Worm (Caenorhabditis elegans) whole organism, late embryonic: Measurements from ENCODE around the gene srv-2.
A peak's percentile ranks its signal among the peaks of the same experiment; 100 is the strongest.

Experiments
- C08G9.2 ChIP-seq: sonication (generic microtip); optimal IDR thresholded peaks from 2 replicates; lab custom pipeline; 2016; ENCODE audit warnings: mild to moderate bottlenecking, missing genetic modification characterization, moderate library complexity, missing compliant biosample characterization
- C38D4.7 ChIP-seq: fragments of 200-800 bp; sonication (Bioruptor generic); optimal IDR thresholded peaks from 2 replicates; lab custom pipeline; 2018; ENCODE audit warnings: mild to moderate bottlenecking, missing genetic modification characterization, moderate library complexity, missing compliant biosample characterization
- K09A11.1 ChIP-seq: sonication (generic microtip); optimal IDR thresholded peaks from 2 replicates; lab custom pipeline; 2017; ENCODE audit warnings: antibody characterized with exemption, mild to moderate bottlenecking, missing genetic modification characterization, missing compliant biosample characterization; ENCODE audit not compliant: insufficient read depth
- Y22D7AL.16 ChIP-seq: sonication (generic microtip); optimal IDR thresholded peaks from 2 replicates; lab custom pipeline; 2016; ENCODE audit warnings: missing genetic modification characterization, missing compliant biosample characterization
- ahr-1 ChIP-seq: sonication (generic microtip); optimal IDR thresholded peaks from 2 replicates; lab custom pipeline; 2016; ENCODE audit warnings: missing genetic modification characterization, missing compliant biosample characterization
- ceh-19 ChIP-seq: fragments of 200-800 bp; sonication (Bioruptor generic); optimal IDR thresholded peaks from 2 replicates; lab custom pipeline; 2018; ENCODE audit warnings: mild to moderate bottlenecking, missing genetic modification characterization, missing compliant biosample characterization
- ceh-2 ChIP-seq: sonication (generic microtip); optimal IDR thresholded peaks from 2 replicates; lab custom pipeline; 2016; ENCODE audit warnings: missing genotype, missing genetic modification characterization, missing compliant biosample characterization
- ceh-22 ChIP-seq: sonication (generic microtip); optimal IDR thresholded peaks from 2 replicates; lab custom pipeline; 2017; ENCODE audit warnings: missing biosample characterization, missing genetic modification characterization
- ceh-45 ChIP-seq: fragments of 200-800 bp; sonication (Bioruptor generic); IDR thresholded peaks from 2 replicates; pipeline ENCODE4 v1.3.6; 2022; ENCODE audit warnings: missing genetic modification reagents, missing genetic modification characterization, missing compliant biosample characterization
- ceh-48 ChIP-seq: sonication (generic microtip); optimal IDR thresholded peaks from 2 replicates; lab custom pipeline; 2016; ENCODE audit warnings: missing genetic modification characterization, inconsistent platforms, missing compliant biosample characterization
- che-1 ChIP-seq: sonication (generic microtip); optimal IDR thresholded peaks from 2 replicates; lab custom pipeline; 2016; ENCODE audit warnings: mild to moderate bottlenecking, missing genetic modification characterization, missing compliant biosample characterization
- dve-1 ChIP-seq: sonication (generic microtip); optimal IDR thresholded peaks from 2 replicates; lab custom pipeline; 2017; ENCODE audit warnings: antibody characterized with exemption, mild to moderate bottlenecking, missing genetic modification characterization, missing compliant biosample characterization
- ets-4 ChIP-seq: sonication (generic microtip); optimal IDR thresholded peaks from 2 replicates; lab custom pipeline; 2016; ENCODE audit warnings: missing genetic modification characterization, missing compliant biosample characterization
- eyg-1 ChIP-seq: sonication (generic microtip); optimal IDR thresholded peaks from 2 replicates; lab custom pipeline; 2016; ENCODE audit warnings: missing genotype, missing genetic modification characterization, missing compliant biosample characterization
- fax-1 ChIP-seq: sonication (generic microtip); optimal IDR thresholded peaks from 2 replicates; lab custom pipeline; 2016; ENCODE audit warnings: missing genotype, missing genetic modification characterization, missing compliant biosample characterization
- fkh-10 ChIP-seq: fragments of 150-350 bp; optimal IDR thresholded peaks from 2 replicates; lab custom pipeline; 2014; ENCODE audit warnings: missing biosample characterization, missing genetic modification reagents, missing genetic modification characterization
- hlh-13 ChIP-seq: fragments of 200-800 bp; sonication (Bioruptor generic); optimal IDR thresholded peaks from 2 replicates; lab custom pipeline; 2018; ENCODE audit warnings: mild to moderate bottlenecking, missing genetic modification characterization, missing compliant biosample characterization
- hlh-15 ChIP-seq: sonication (generic microtip); optimal IDR thresholded peaks from 2 replicates; lab custom pipeline; 2016; ENCODE audit warnings: missing genetic modification characterization, missing compliant biosample characterization
- hlh-6 ChIP-seq: sonication (generic microtip); optimal IDR thresholded peaks from 2 replicates; lab custom pipeline; 2016; ENCODE audit warnings: missing genotype, missing genetic modification characterization, missing compliant biosample characterization
- lim-6 ChIP-seq: sonication (generic microtip); optimal IDR thresholded peaks from 2 replicates; lab custom pipeline; 2016; ENCODE audit warnings: missing genetic modification characterization, missing compliant biosample characterization
- madf-2 ChIP-seq: sonication (generic microtip); optimal IDR thresholded peaks from 2 replicates; lab custom pipeline; 2017; ENCODE audit warnings: missing genetic modification characterization, missing compliant biosample characterization
- mec-3 ChIP-seq: sonication (generic microtip); optimal IDR thresholded peaks from 2 replicates; lab custom pipeline; 2016; ENCODE audit warnings: borderline replicate concordance, missing genetic modification characterization, missing compliant biosample characterization
- nhr-11 ChIP-seq: fragments of 150-350 bp; optimal IDR thresholded peaks from 2 replicates; lab custom pipeline; 2014; ENCODE audit warnings: missing biosample characterization, missing genetic modification characterization
- nhr-232 ChIP-seq: sonication (generic microtip); optimal IDR thresholded peaks from 2 replicates; lab custom pipeline; 2016; ENCODE audit warnings: missing genetic modification characterization, missing compliant biosample characterization
- npax-4 ChIP-seq: sonication (generic microtip); optimal IDR thresholded peaks from 2 replicates; lab custom pipeline; 2016; ENCODE audit warnings: missing genetic modification characterization, missing compliant biosample characterization
- pag-3 ChIP-seq: sonication (generic microtip); optimal IDR thresholded peaks from 2 replicates; lab custom pipeline; 2016; ENCODE audit warnings: missing compliant biosample characterization, missing genetic modification characterization, borderline replicate concordance
- pat-9 ChIP-seq: fragments of 200-800 bp; sonication (Bioruptor generic); optimal IDR thresholded peaks from 2 replicates; lab custom pipeline; 2018; ENCODE audit warnings: mild to moderate bottlenecking, missing genetic modification characterization, moderate library complexity, missing compliant biosample characterization
- pha-2 ChIP-seq: sonication (generic microtip); optimal IDR thresholded peaks from 2 replicates; lab custom pipeline; 2017; ENCODE audit warnings: mild to moderate bottlenecking, missing genetic modification characterization, missing compliant biosample characterization
- pha-4 ChIP-seq: fragments of 150-350 bp; optimal IDR thresholded peaks from 2 replicates; lab custom pipeline; 2018; ENCODE audit warnings: missing biosample characterization, missing genetic modification reagents, missing genetic modification characterization
- pros-1 ChIP-seq: fragments of 150-350 bp; optimal IDR thresholded peaks from 2 replicates; lab custom pipeline; 2014; ENCODE audit warnings: missing biosample characterization, missing genetic modification reagents, missing genetic modification characterization
- rnt-1 ChIP-seq: sonication (generic microtip); optimal IDR thresholded peaks from 2 replicates; lab custom pipeline; 2016; ENCODE audit warnings: missing genetic modification characterization, missing compliant biosample characterization
- sdc-2 ChIP-seq: sonication (generic microtip); optimal IDR thresholded peaks from 2 replicates; lab custom pipeline; 2016; ENCODE audit warnings: missing genotype, missing genetic modification characterization, missing compliant biosample characterization
- sox-4 ChIP-seq: sonication (generic microtip); optimal IDR thresholded peaks from 2 replicates; lab custom pipeline; 2017; ENCODE audit warnings: mild to moderate bottlenecking, missing genetic modification characterization, inconsistent platforms, missing compliant biosample characterization
- tbx-2 ChIP-seq: sonication (generic microtip); optimal IDR thresholded peaks from 2 replicates; lab custom pipeline; 2016; ENCODE audit warnings: missing genetic modification characterization, missing compliant biosample characterization
- unc-3 ChIP-seq, 2 experiments: fragments of 200-800 bp in 1 of 2; sonication (Bioruptor generic) in 1 of 2; sonication (generic microtip) in 1 of 2; conservative IDR thresholded peaks in 1 of 2; optimal IDR thresholded peaks in 1 of 2; 2 replicates each; pipeline versions ENCODE4 v1.3.6 to Lab custom; 2016 to 2022; ENCODE audit warnings: missing compliant biosample characterization in 2 of 2, missing genetic modification characterization in 2 of 2, missing genetic modification reagents in 1 of 2
- unc-42 ChIP-seq: sonication (generic microtip); optimal IDR thresholded peaks from 2 replicates; lab custom pipeline; 2016; ENCODE audit warnings: missing genotype, missing genetic modification characterization, missing compliant biosample characterization
- unc-86 ChIP-seq: sonication (generic microtip); optimal IDR thresholded peaks from 2 replicates; lab custom pipeline; 2016; ENCODE audit warnings: missing genetic modification characterization, missing compliant biosample characterization
- ztf-16 ChIP-seq: sonication (generic microtip); optimal IDR thresholded peaks from 2 replicates; lab custom pipeline; 2017; ENCODE audit warnings: missing genetic modification characterization, missing compliant biosample characterization

srv-2 gene

DNA sequence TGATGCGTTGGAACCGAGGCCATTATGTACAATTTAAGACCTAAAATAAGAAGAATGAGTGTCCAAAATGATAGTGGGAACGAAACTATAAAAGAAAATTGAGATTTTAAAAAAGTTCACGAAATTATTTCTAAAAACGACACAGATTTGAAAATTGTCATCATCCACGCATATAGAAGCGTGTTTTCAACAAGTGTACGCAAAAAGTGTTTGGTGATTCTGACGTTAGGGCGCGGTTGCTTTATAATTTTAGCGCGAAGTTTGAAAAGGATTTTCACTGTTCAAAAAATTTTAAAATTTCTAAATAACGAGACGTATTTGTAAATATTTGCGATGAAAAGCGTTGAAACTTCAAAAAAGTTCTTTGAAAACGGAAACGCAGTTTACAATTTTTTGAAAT, 38.7 kb downstream of the srv-2 start, which contains the start of gene cdc-48.1 (continued):
- TF ChIP-seq unc-86 (tag; lab: Kevin White, UChicago) (peak; percentile 97), sox-4 (tag; lab: Kevin White, UChicago) (peak; percentile 68), unc-42 (tag; lab: Kevin White, UChicago) (peak; percentile 100), tbx-2 (tag; lab: Kevin White, UChicago) (peak; percentile 99), pha-2 (tag; lab: Kevin White, UChicago) (peak; percentile 82), ahr-1 (tag; lab: Kevin White, UChicago) (peak; percentile 61), nhr-232 (tag; lab: Kevin White, UChicago) (no peak), lim-6 (tag; lab: Kevin White, UChicago) (peak; percentile 89), madf-2 (tag; lab: Kevin White, UChicago) (peak; percentile 81), pag-3 (peak; percentile 93), ceh-48 (peak; percentile 81), hlh-6 (tag; lab: Kevin White, UChicago) (peak; percentile 35), nhr-11 (tag; lab: Kevin White, UChicago) (peak; percentile 100), ceh-19 (GFP tag; lab: Kevin White, UChicago) (peak; percentile 84), Y22D7AL.16 (tag; lab: Kevin White, UChicago) (peak; percentile 77), ets-4 (tag; lab: Kevin White, UChicago) (peak; percentile 95), che-1 (tag; lab: Kevin White, UChicago) (peak; percentile 51), rnt-1 (tag; lab: Kevin White, UChicago) (peak; percentile 98), mec-3 (tag; lab: Kevin White, UChicago) (no peak), sdc-2 (tag; lab: Kevin White, UChicago) (peak; percentile 79), fax-1 (tag; lab: Kevin White, UChicago) (peak; percentile 72), npax-4 (tag; lab: Kevin White, UChicago) (peak; percentile 20), ceh-22 (tag; lab: Kevin White, UChicago) (no peak), fkh-10 (GFP tag; lab: Kevin White, UChicago) (peak; percentile 92)
- TF ChIP-seq, all 69 proteins: peak for 60

DNA sequence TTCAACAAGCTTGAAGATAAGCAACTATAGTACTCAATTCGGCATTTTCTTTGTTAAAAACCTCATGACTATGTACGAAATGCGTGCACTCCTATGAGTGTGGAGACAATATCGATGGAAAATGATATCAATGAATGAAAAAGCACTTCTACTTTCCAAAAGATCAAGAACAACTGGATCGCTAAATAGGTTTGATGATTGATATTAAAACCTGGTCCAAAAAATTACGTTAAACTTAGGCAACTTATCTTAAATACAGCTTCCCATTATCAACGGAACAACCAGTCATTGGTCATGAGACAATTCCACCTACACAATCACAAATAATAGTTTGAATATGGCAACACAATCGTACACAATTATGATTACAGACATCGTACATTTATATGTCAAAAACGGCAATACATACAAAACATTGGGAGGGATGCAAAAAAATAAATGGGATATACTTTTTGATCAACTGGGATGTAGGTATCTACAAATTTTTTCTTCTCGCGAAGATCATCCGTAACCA, 42.4 kb downstream of the srv-2 start:
- TF ChIP-seq C38D4.7 (no peak), ceh-22 (tag; lab: Kevin White, UChicago) (no peak), hlh-15 (tag; lab: Kevin White, UChicago) (no peak), pros-1 (tag; lab: Kevin White, UChicago) (no peak), C08G9.2 (no peak), rnt-1 (tag; lab: Kevin White, UChicago) (no peak), tbx-2 (tag; lab: Kevin White, UChicago) (no peak), ets-4 (tag; lab: Kevin White, UChicago) (no peak), pha-2 (tag; lab: Kevin White, UChicago) (no peak), dve-1 (no peak), eyg-1 (tag; lab: Kevin White, UChicago) (no peak), pat-9 (tag; lab: Kevin White, UChicago) (no peak), hlh-13 (GFP tag; lab: Kevin White, UChicago) (no peak), ceh-45 (GFP tag; lab: Robert Waterston, UW) (no peak), pha-4 (no peak), ztf-16 (tag; lab: Kevin White, UChicago) (no peak), fkh-10 (GFP tag; lab: Kevin White, UChicago) (no peak), unc-3 (GFP tag; conservative IDR thresholded peaks at IDR 0.05; lab: Robert Waterston, UW) (no peak), unc-3 (tag; optimal IDR thresholded peaks at IDR 0.05; lab: Kevin White, UChicago) (no peak), ceh-2 (tag; lab: Kevin White, UChicago) (no peak), K09A11.1 (tag; lab: Kevin White, UChicago) (no peak)
